Worm (Caenorhabditis elegans) whole organism, L4 larva: ENCODE measurements around the gene adh-1.

Source experiments
- ceh-28 ChIP-seq: fragments of 150-350 bp; optimal IDR thresholded peaks from 2 replicates; lab custom pipeline; 2014; ENCODE audit warnings: missing biosample characterization, missing genetic modification reagents, missing genetic modification characterization
- jun-1 ChIP-seq: fragments of 150-350 bp; optimal IDR thresholded peaks from 2 replicates; lab custom pipeline; 2014; ENCODE audit warnings: missing biosample characterization, missing genetic modification reagents, missing genetic modification characterization
- lin-13 ChIP-seq: fragments of 150-350 bp; optimal IDR thresholded peaks from 2 replicates; lab custom pipeline; 2014; ENCODE audit warnings: missing biosample characterization, missing genetic modification reagents, missing genetic modification characterization
- mdt-29 ChIP-seq: fragments of 200-800 bp; sonication (Bioruptor generic); IDR thresholded peaks from 2 replicates; pipeline ENCODE4 v1.3.6; 2022; ENCODE audit warnings: missing genetic modification reagents, missing genetic modification characterization, missing compliant biosample characterization
- mep-1 ChIP-seq: fragments of 150-350 bp; sonication (generic microtip); optimal IDR thresholded peaks from 3 replicates; lab custom pipeline; 2014; ENCODE audit warnings: missing biosample characterization, missing genetic modification characterization
- nhr-77 ChIP-seq: fragments of 150-350 bp; optimal IDR thresholded peaks from 2 replicates; lab custom pipeline; 2014; ENCODE audit warnings: missing biosample characterization, missing genetic modification characterization
- unc-130 ChIP-seq: sonication (generic microtip); optimal IDR thresholded peaks from 2 replicates; lab custom pipeline; 2016; ENCODE audit warnings: missing genetic modification reagents, missing genetic modification characterization, missing compliant biosample characterization
- ztf-11 ChIP-seq: fragments of 150-350 bp; optimal IDR thresholded peaks from 2 replicates; lab custom pipeline; 2014; ENCODE audit warnings: missing biosample characterization, missing genetic modification characterization

- TF ChIP-seq mep-1 (no peak), ztf-11 (tag; lab: Kevin White, UChicago) (no peak), mdt-29 (no peak), unc-130 (GFP tag; lab: Kevin White, UChicago) (no peak), jun-1 (tag; lab: Kevin White, UChicago) (no peak), lin-13 (GFP tag; lab: Kevin White, UChicago) (no peak), nhr-77 (no peak), ceh-28 (tag; lab: Kevin White, UChicago) (no peak)
These were observed 25.2 kb upstream of the adh-1 start, which contains the start of gene R13H4.6 for ce11 chrV:11862817-11863216.
